Fruit fly (Drosophila melanogaster) Kc167 (cell line): Measurements from ENCODE around the gene Rab6.

Source experiments
- Myc ChIP-seq: fragments of >200 bp; optimal IDR thresholded peaks from 2 replicates; lab custom pipeline; 2017; ENCODE audit warnings: missing external identifiers
- Sin3A ChIP-seq: fragments of >200 bp; optimal IDR thresholded peaks from 2 replicates; lab custom pipeline; 2018; ENCODE audit warnings: missing external identifiers
- h ChIP-seq: fragments of >200 bp; optimal IDR thresholded peaks from 3 replicates; lab custom pipeline; 2018; ENCODE audit warnings: missing external identifiers
- insv ChIP-seq: fragments of >200 bp; optimal IDR thresholded peaks from 3 replicates; lab custom pipeline; 2018; ENCODE audit warnings: missing external identifiers
- ttk ChIP-seq: sonication (Bioruptor generic); optimal IDR thresholded peaks from 2 replicates; lab custom pipeline; 2017; ENCODE audit warnings: missing external identifiers

DNA sequence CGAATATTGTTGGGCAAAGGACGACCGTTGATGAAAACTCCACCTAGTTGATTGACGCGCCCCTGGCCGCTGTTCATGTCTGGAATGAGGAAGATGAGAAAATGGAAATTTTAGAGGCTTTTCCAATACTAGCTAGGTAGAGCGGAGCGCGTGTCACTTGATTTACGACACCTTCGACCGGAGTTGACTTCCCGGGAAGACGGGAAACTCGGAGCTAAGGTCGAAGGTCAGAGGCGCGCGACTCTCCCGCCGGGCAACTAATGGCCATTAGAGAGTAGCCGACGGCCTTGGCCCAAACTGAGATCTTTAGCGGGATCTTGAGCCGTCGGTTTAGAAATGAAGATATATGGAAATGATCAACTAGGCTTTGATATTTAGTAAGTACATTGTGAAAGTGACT is 23.9 kb downstream of the Rab6 start:
- TF ChIP-seq insv (lab: Kevin White, UChicago): no peak
- TF ChIP-seq ttk (lab: Kevin White, UChicago): no peak
- TF ChIP-seq Sin3A (lab: Kevin White, UChicago): no peak
- no peak for TF ChIP-seq Myc (lab: Kevin White, UChicago)
- no peak for TF ChIP-seq h (lab: Kevin White, UChicago)
